Fruit fly (Drosophila melanogaster): Measurements from ENCODE around the gene CG11686.
A peak's percentile ranks its signal among the peaks of the same experiment; 100 is the strongest.

The CG11686 gene

dm6 chr3R:13218733-13219132 lies 41.4 kb upstream of the CG11686 start (continued):
- TF ChIP-seq CG13424 (tag; optimal IDR thresholded peaks at IDR 0.05), result no peak
- TF ChIP-seq CG3847 (GFP tag; IDR thresholded peaks at IDR 0.05), result peak; percentile 38; the same call in 1 of the 2 replicates
- no peak for TF ChIP-seq dmrt99B (tag; optimal IDR thresholded peaks at IDR 0.05)
- TF ChIP-seq lmd (GFP tag; IDR thresholded peaks at IDR 0.05), result peak; percentile 34; the same call in 1 of the 2 replicates
- no peak for TF ChIP-seq row (GFP tag; IDR thresholded peaks at IDR 0.05)
- no peak for TF ChIP-seq ERR (GFP tag; optimal IDR thresholded peaks at IDR 0.05)
- no peak for TF ChIP-seq scrt (GFP tag; optimal IDR thresholded peaks at IDR 0.05)
- peak; percentile 53 for TF ChIP-seq slbo (GFP tag; IDR thresholded peaks at IDR 0.05)
- TF ChIP-seq tin (GFP tag; optimal IDR thresholded peaks at IDR 0.05), result peak; percentile 18
- TF ChIP-seq pnt (GFP tag; optimal IDR thresholded peaks at IDR 0.05), result peak; percentile 7
- no peak for TF ChIP-seq jigr1 (GFP tag; IDR thresholded peaks at IDR 0.05)
- TF ChIP-seq sim (GFP tag; IDR thresholded peaks at IDR 0.05), result no peak
- TF ChIP-seq Hmr (GFP tag; optimal IDR thresholded peaks at IDR 0.05), result peak; percentile 12
- TF ChIP-seq al (GFP tag; IDR thresholded peaks at IDR 0.05), result peak; percentile 55; the same call in 1 of the 2 replicates
- TF ChIP-seq CG17612 (GFP tag; IDR thresholded peaks at IDR 0.05), result peak; percentile 28; the same call in 1 of the 2 replicates
- TF ChIP-seq CG2116 (GFP tag; optimal IDR thresholded peaks at IDR 0.05), result no peak
- no peak for TF ChIP-seq nau (GFP tag; optimal IDR thresholded peaks at IDR 0.05)
- peak; percentile 24 for TF ChIP-seq CG30403 (GFP tag; optimal IDR thresholded peaks at IDR 0.05)
- TF ChIP-seq BtbVII (GFP tag; optimal IDR thresholded peaks at IDR 0.05), result no peak
- peak; percentile 27; the same call in 1 of the 2 replicates for TF ChIP-seq CG31224 (GFP tag; IDR thresholded peaks at IDR 0.05)
- no peak for TF ChIP-seq croc (GFP tag; conservative IDR thresholded peaks at IDR 0.05)
- no peak for TF ChIP-seq danr (GFP tag; IDR thresholded peaks at IDR 0.05)
- no peak for TF ChIP-seq emc (GFP tag; optimal IDR thresholded peaks at IDR 0.05)
- TF ChIP-seq CG13775 (GFP tag; optimal IDR thresholded peaks at IDR 0.05), result no peak
- peak; percentile 6 for TF ChIP-seq CG2712 (tag; optimal IDR thresholded peaks at IDR 0.05)
- TF ChIP-seq dm (GFP tag; optimal IDR thresholded peaks at IDR 0.05), result no peak
- peak; percentile 11 for TF ChIP-seq unpg (GFP tag; optimal IDR thresholded peaks at IDR 0.05)
- peak; percentile 2 for TF ChIP-seq zfh2 (GFP tag; optimal IDR thresholded peaks at IDR 0.05)
- no peak for TF ChIP-seq p53 (GFP tag; optimal IDR thresholded peaks at IDR 0.05)
- TF ChIP-seq CG15269 (tag; optimal IDR thresholded peaks at IDR 0.05), result peak; percentile 12
- no peak for TF ChIP-seq Adf1 (GFP tag; IDR thresholded peaks at IDR 0.05)
- no peak for TF ChIP-seq CG33213 (GFP tag; optimal IDR thresholded peaks at IDR 0.05)
- TF ChIP-seq gem (tag; optimal IDR thresholded peaks at IDR 0.05), result peak; percentile 51

- TF ChIP-seq unpg (GFP tag; optimal IDR thresholded peaks at IDR 0.05), result no peak
- TF ChIP-seq CG13894 (tag; optimal IDR thresholded peaks at IDR 0.05), result no peak
- no peak for TF ChIP-seq ci (GFP tag; IDR thresholded peaks at IDR 0.05)
- TF ChIP-seq MBD-R2 (GFP tag; IDR thresholded peaks at IDR 0.05), result no peak
- TF ChIP-seq Hr51 (GFP tag; optimal IDR thresholded peaks at IDR 0.05), result no peak
- no peak for TF ChIP-seq CG6654 (GFP tag; optimal IDR thresholded peaks at IDR 0.05)
- TF ChIP-seq CG8924 (tag; optimal IDR thresholded peaks at IDR 0.05), result no peak
- no peak for TF ChIP-seq dati (GFP tag; IDR thresholded peaks at IDR 0.05)
- TF ChIP-seq Dfd (GFP tag; optimal IDR thresholded peaks at IDR 0.05), result no peak
- no peak for TF ChIP-seq onecut (GFP tag; IDR thresholded peaks at IDR 0.05)
These were observed 39.7 kb upstream of the CG11686 start, which contains the start of gene CG8476 for dm6 chr3R:13220478-13220877. Gene CG8476 (minus strand): TSS chr3R:13220578.

Measured in whole organism, embryonic.